Fruit fly (Drosophila melanogaster) whole organism, embryonic: ENCODE results near the gene CG14402.

Experiments
- CG10274 ChIP-seq: fragments of 200-800 bp; sonication (Bioruptor generic); optimal IDR thresholded peaks from 3 replicates; lab custom pipeline; 2017; ENCODE audit warnings: missing biosample characterization, mild to moderate bottlenecking, missing genetic modification characterization
- CG11456 ChIP-seq: fragments of 200-800 bp; sonication (Bioruptor generic); IDR thresholded peaks from 3 replicates; pipeline ENCODE4 v1.3.6; 2022; ENCODE audit warnings: missing biosample characterization, missing genetic modification characterization
- CG12769 ChIP-seq: fragments of 200-800 bp; sonication (Bioruptor generic); optimal IDR thresholded peaks from 2 replicates; lab custom pipeline; 2019; ENCODE audit warnings: missing biosample characterization, mild to moderate bottlenecking, missing genetic modification characterization, moderate library complexity
- CG13894 ChIP-seq: fragments of 200-800 bp; sonication (Bioruptor generic); optimal IDR thresholded peaks from 3 replicates; lab custom pipeline; 2018; ENCODE audit warnings: missing biosample characterization, mild to moderate bottlenecking, missing genetic modification characterization, moderate library complexity
- CG14014 ChIP-seq: fragments of 200-800 bp; sonication (Bioruptor generic); IDR thresholded peaks from 2 replicates; pipeline ENCODE4 v1.3.6; 2022; ENCODE audit warnings: missing biosample characterization, missing genetic modification characterization
- CG14441 ChIP-seq: fragments of 200-800 bp; sonication (Bioruptor generic); IDR thresholded peaks from 2 replicates; pipeline ENCODE4 v1.3.6; 2022; ENCODE audit warnings: missing biosample characterization, missing genetic modification characterization
- CG15479 ChIP-seq: fragments of 200-800 bp; sonication (Bioruptor generic); optimal IDR thresholded peaks from 3 replicates; lab custom pipeline; 2019; ENCODE audit warnings: missing biosample characterization, mild to moderate bottlenecking, missing genetic modification characterization, moderate library complexity
- CG15601 ChIP-seq: fragments of 200-800 bp; sonication (Bioruptor generic); optimal IDR thresholded peaks from 3 replicates; lab custom pipeline; 2019; ENCODE audit warnings: missing biosample characterization, mild to moderate bottlenecking, missing genetic modification characterization, moderate library complexity
- CG1603 ChIP-seq: fragments of 200-800 bp; sonication (Bioruptor generic); optimal IDR thresholded peaks from 2 replicates; lab custom pipeline; 2019; ENCODE audit warnings: missing biosample characterization, mild to moderate bottlenecking, missing genetic modification characterization, moderate library complexity
- CG16779 ChIP-seq: fragments of 200-800 bp; sonication (Bioruptor generic); IDR thresholded peaks from 2 replicates; pipeline ENCODE4 v1.3.6; 2022; ENCODE audit warnings: missing biosample characterization, missing genetic modification characterization
- CG17612 ChIP-seq: fragments of 200-800 bp; sonication (Bioruptor generic); IDR thresholded peaks from 2 replicates; pipeline ENCODE4 v1.3.6; 2022; ENCODE audit warnings: missing biosample characterization, missing genetic modification characterization
- CG17829 ChIP-seq: fragments of 200-800 bp; optimal IDR thresholded peaks from 2 replicates; lab custom pipeline; 2019; ENCODE audit warnings: missing biosample characterization, mild to moderate bottlenecking, missing genetic modification characterization, moderate library complexity
- CG18619 ChIP-seq: fragments of 200-800 bp; sonication (Bioruptor generic); optimal IDR thresholded peaks from 3 replicates; lab custom pipeline; 2017; ENCODE audit warnings: missing biosample characterization, mild to moderate bottlenecking, missing genetic modification characterization
- CG18764 ChIP-seq: fragments of 200-800 bp; sonication (Bioruptor generic); optimal IDR thresholded peaks from 3 replicates; lab custom pipeline; 2016; ENCODE audit warnings: missing biosample characterization, missing genetic modification characterization
- CG32767 ChIP-seq: fragments of 200-800 bp; sonication (Bioruptor generic); IDR thresholded peaks from 2 replicates; pipeline ENCODE4 v1.3.6; 2022; ENCODE audit warnings: missing biosample characterization, missing genetic modification characterization
- CG3847 ChIP-seq: fragments of 200-800 bp; sonication (Bioruptor generic); IDR thresholded peaks from 2 replicates; pipeline ENCODE4 v1.3.6; 2022; ENCODE audit warnings: missing biosample characterization, missing genetic modification characterization
- CG7372 ChIP-seq: fragments of 200-800 bp; sonication (Bioruptor generic); IDR thresholded peaks from 2 replicates; pipeline ENCODE4 v1.3.6; 2022; ENCODE audit warnings: missing biosample characterization, missing genetic modification characterization
- CG8089 ChIP-seq: fragments of 200-800 bp; sonication (Bioruptor generic); optimal IDR thresholded peaks from 3 replicates; lab custom pipeline; 2016; ENCODE audit warnings: missing biosample characterization, missing genetic modification characterization
- CG8290 ChIP-seq, 3 experiments: fragments of 200-800 bp; sonication (Bioruptor generic); optimal IDR thresholded peaks; 2 replicates each; lab custom pipeline; 2016 to 2019; ENCODE audit warnings: missing biosample characterization in 3 of 3, missing genetic modification characterization in 3 of 3, mild to moderate bottlenecking in 2 of 3, moderate library complexity in 1 of 3
- CG9727 ChIP-seq: fragments of 200-800 bp; sonication (Bioruptor generic); optimal IDR thresholded peaks from 3 replicates; lab custom pipeline; 2017; ENCODE audit warnings: missing biosample characterization, mild to moderate bottlenecking, missing genetic modification characterization
- CTCF ChIP-seq: fragments of 200-800 bp; sonication (Bioruptor generic); optimal IDR thresholded peaks from 2 replicates; lab custom pipeline; 2017; ENCODE audit warnings: missing biosample characterization, mild to moderate bottlenecking, missing genetic modification characterization, moderate library complexity
- Dbx ChIP-seq: fragments of 200-800 bp; sonication (Bioruptor generic); IDR thresholded peaks from 3 replicates; pipeline ENCODE4 v1.3.6; 2022; ENCODE audit warnings: missing biosample characterization, missing genetic modification characterization
- ERR ChIP-seq: fragments of 200-800 bp; sonication (Bioruptor generic); optimal IDR thresholded peaks from 2 replicates; lab custom pipeline; 2016; ENCODE audit warnings: missing biosample characterization, missing genetic modification characterization
- HHEX ChIP-seq: fragments of 200-800 bp; sonication (Bioruptor generic); optimal IDR thresholded peaks from 3 replicates; lab custom pipeline; 2017; ENCODE audit warnings: missing biosample characterization, mild to moderate bottlenecking, missing genetic modification characterization, missing genetic modification reagents
- Hr3 ChIP-seq: fragments of 200-800 bp; sonication (Bioruptor generic); optimal IDR thresholded peaks from 3 replicates; lab custom pipeline; 2016; ENCODE audit warnings: missing biosample characterization, missing genetic modification characterization
- Lim3 ChIP-seq: fragments of 200-800 bp; sonication (Bioruptor generic); IDR thresholded peaks from 2 replicates; pipeline ENCODE4 v1.3.6; 2022; ENCODE audit warnings: missing biosample characterization, missing genetic modification characterization
- MBD-R2 ChIP-seq: fragments of 200-800 bp; sonication (Bioruptor generic); IDR thresholded peaks from 2 replicates; pipeline ENCODE4 v1.3.6; 2022; ENCODE audit warnings: missing biosample characterization, missing genetic modification characterization
- Med ChIP-seq: fragments of 200-800 bp; sonication (Bioruptor generic); peaks from one replicate; lab custom pipeline; 2016; ENCODE audit warnings: missing biosample characterization, missing genetic modification characterization, mild to moderate bottlenecking, inconsistent platforms, moderate library complexity
- Six4 ChIP-seq: fragments of 200-800 bp; sonication (Bioruptor generic); optimal IDR thresholded peaks from 2 replicates; lab custom pipeline; 2016; ENCODE audit warnings: missing biosample characterization, missing genetic modification characterization
- Taf1 ChIP-seq: fragments of 200-800 bp; sonication (Bioruptor generic); IDR thresholded peaks from 2 replicates; pipeline ENCODE4 v1.3.6; 2022; ENCODE audit warnings: missing biosample characterization, missing genetic modification characterization
- Xrp1 ChIP-seq: fragments of 200-800 bp; sonication (Bioruptor generic); IDR thresholded peaks from 2 replicates; pipeline ENCODE4 v1.3.6; 2022; ENCODE audit warnings: missing biosample characterization, missing genetic modification characterization
- ab ChIP-seq: fragments of 200-800 bp; sonication (Bioruptor generic); optimal IDR thresholded peaks from 2 replicates; lab custom pipeline; 2016; ENCODE audit warnings: missing biosample characterization, missing genetic modification characterization
- ara ChIP-seq: fragments of 200-800 bp; sonication (Bioruptor generic); IDR thresholded peaks from 2 replicates; pipeline ENCODE4 v1.3.6; 2022; ENCODE audit warnings: missing biosample characterization, missing genetic modification characterization
- bowl ChIP-seq: fragments of 200-800 bp; sonication (Bioruptor generic); IDR thresholded peaks from 2 replicates; pipeline ENCODE4 v1.3.6; 2022; ENCODE audit warnings: missing biosample characterization, missing genetic modification characterization
- chinmo ChIP-seq: fragments of 200-800 bp; sonication (Bioruptor generic); IDR thresholded peaks from 4 replicates; pipeline ENCODE4 v1.3.6; 2022; ENCODE audit warnings: missing biosample characterization, missing genetic modification characterization; ENCODE audit not compliant: partially characterized antibody
- ci ChIP-seq: fragments of 200-800 bp; sonication (Bioruptor generic); IDR thresholded peaks from 3 replicates; pipeline ENCODE4 v1.3.6; 2022; ENCODE audit warnings: missing biosample characterization, missing genetic modification characterization
- da ChIP-seq: fragments of 200-800 bp; sonication (Bioruptor generic); optimal IDR thresholded peaks from 2 replicates; lab custom pipeline; 2016; ENCODE audit warnings: missing biosample characterization, missing genetic modification characterization
- her ChIP-seq: fragments of 200-800 bp; sonication (Bioruptor generic); optimal IDR thresholded peaks from 2 replicates; lab custom pipeline; 2016; ENCODE audit warnings: missing biosample characterization, missing genetic modification characterization
- inv ChIP-seq: fragments of 200-800 bp; sonication (Bioruptor generic); IDR thresholded peaks from 2 replicates; pipeline ENCODE4 v1.3.6; 2022; ENCODE audit warnings: missing biosample characterization, missing genetic modification characterization; ENCODE audit not compliant: partially characterized antibody
- org-1 ChIP-seq: fragments of 200-800 bp; sonication (Bioruptor generic); optimal IDR thresholded peaks from 2 replicates; lab custom pipeline; 2017; ENCODE audit warnings: missing biosample characterization, missing genetic modification characterization
- pb ChIP-seq: fragments of 200-800 bp; sonication (Bioruptor generic); optimal IDR thresholded peaks from 3 replicates; lab custom pipeline; 2016; ENCODE audit warnings: missing biosample characterization, missing genetic modification characterization
- pho ChIP-seq: fragments of 200-800 bp; sonication (Bioruptor generic); optimal IDR thresholded peaks from 2 replicates; lab custom pipeline; 2016; ENCODE audit warnings: missing biosample characterization, missing genetic modification characterization
- ranshi ChIP-seq: fragments of 200-800 bp; sonication (Bioruptor generic); IDR thresholded peaks from 2 replicates; pipeline ENCODE4 v1.3.6; 2022; ENCODE audit warnings: missing biosample characterization, missing genetic modification characterization
- repo ChIP-seq: fragments of 200-800 bp; sonication (Bioruptor generic); optimal IDR thresholded peaks from 2 replicates; lab custom pipeline; 2016; ENCODE audit warnings: missing biosample characterization, missing genetic modification characterization
- scrt ChIP-seq: fragments of 200-800 bp; sonication (Bioruptor generic); optimal IDR thresholded peaks from 2 replicates; lab custom pipeline; 2018; ENCODE audit warnings: missing biosample characterization, mild to moderate bottlenecking, missing genetic modification characterization, moderate library complexity
- sd ChIP-seq: fragments of 200-800 bp; sonication (Bioruptor generic); optimal IDR thresholded peaks from 3 replicates; lab custom pipeline; 2018; ENCODE audit warnings: missing biosample characterization, mild to moderate bottlenecking, missing genetic modification characterization, moderate library complexity
- shn ChIP-seq: fragments of 200-800 bp; sonication (Bioruptor generic); optimal IDR thresholded peaks from 3 replicates; lab custom pipeline; 2016; ENCODE audit warnings: missing biosample characterization, missing genetic modification characterization
- sima ChIP-seq: fragments of 200-800 bp; sonication (Bioruptor generic); optimal IDR thresholded peaks from 2 replicates; lab custom pipeline; 2016; ENCODE audit warnings: missing biosample characterization, missing genetic modification characterization
- sob ChIP-seq: fragments of 200-800 bp; sonication (Bioruptor generic); IDR thresholded peaks from 2 replicates; pipeline ENCODE4 v1.3.6; 2022; ENCODE audit warnings: missing biosample characterization, missing genetic modification characterization
- tio ChIP-seq: fragments of 200-800 bp; sonication (Bioruptor generic); optimal IDR thresholded peaks from 2 replicates; lab custom pipeline; 2017; ENCODE audit warnings: missing biosample characterization, missing genetic modification characterization, inconsistent platforms
- unc-4 ChIP-seq: fragments of 200-800 bp; sonication (Bioruptor generic); IDR thresholded peaks from 2 replicates; pipeline ENCODE4 v1.3.6; 2022; ENCODE audit warnings: missing biosample characterization, missing genetic modification characterization; ENCODE audit not compliant: partially characterized antibody

CG14402 gene

DNA sequence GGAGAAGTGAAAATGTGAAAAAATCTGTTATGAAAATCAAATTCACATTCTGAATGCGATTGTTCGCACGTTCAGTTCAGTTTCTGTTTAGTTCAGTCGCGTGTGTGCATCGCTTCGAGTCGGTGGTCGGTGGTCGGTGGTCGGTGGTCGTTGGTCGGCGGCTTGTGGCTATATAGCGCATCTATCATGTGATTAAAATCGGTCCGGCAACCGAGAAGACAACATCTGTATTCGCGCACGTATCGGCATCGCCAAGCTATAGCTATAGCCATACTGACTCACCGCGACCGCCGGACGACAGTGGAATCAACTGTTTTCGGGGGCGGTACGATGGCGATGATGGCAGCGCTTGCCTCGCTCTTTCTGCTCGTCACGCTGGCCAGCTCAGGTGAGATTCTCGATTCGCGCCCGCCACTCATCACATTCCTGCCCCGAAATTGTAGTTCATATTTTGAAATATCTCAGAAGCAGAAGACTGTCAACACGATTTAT lies 20.8 kb downstream of the CG14402 start, which contains the start of gene CG14401 (continued):
- TF ChIP-seq CG16779 (GFP tag; lab: Robert Waterston, UW) (0 out of 2 replicates have a peak, but pooled peaks have one; percentile 55), CG15601 (tag; lab: Kevin White, UChicago) (no peak), Xrp1 (no peak), unc-4 (GFP tag; lab: Robert Waterston, UW) (no peak), ranshi (GFP tag; lab: Robert Waterston, UW) (no peak), CG18764 (GFP tag; lab: Kevin White, UChicago) (no peak), CG15479 (GFP tag; lab: Kevin White, UChicago) (no peak), bowl (no peak), chinmo (0 out of 4 replicates have a peak, but pooled peaks have one; percentile 64), CG1603 (tag; lab: Kevin White, UChicago) (no peak), CG10274 (GFP tag; lab: Kevin White, UChicago) (no peak), CG8089 (GFP tag; lab: Kevin White, UChicago) (no peak), CG14441 (GFP tag; lab: Robert Waterston, UW) (0 out of 2 replicates have a peak, but pooled peaks have one; percentile 25), CTCF (no peak), Hr3 (no peak), CG32767 (GFP tag; lab: Robert Waterston, UW) (no peak), ERR (no peak), ci (GFP tag; lab: Robert Waterston, UW) (no peak), Lim3 (GFP tag; lab: Robert Waterston, UW) (no peak), Taf1 (no peak), shn (GFP tag; lab: Kevin White, UChicago) (no peak), pho (GFP tag; lab: Kevin White, UChicago) (no peak), sima (GFP tag; lab: Kevin White, UChicago) (no peak), CG11456 (no peak), her (no peak), CG13894 (tag; lab: Kevin White, UChicago) (peak; percentile 94), scrt (GFP tag; lab: Kevin White, UChicago) (no peak), Dbx (GFP tag; lab: Robert Waterston, UW) (0 out of 3 replicates have a peak, but pooled peaks have one; percentile 42), inv (GFP tag; lab: Robert Waterston, UW) (no peak), Six4 (no peak), CG3847 (no peak), da (GFP tag; lab: Kevin White, UChicago) (no peak), org-1 (GFP tag; lab: Kevin White, UChicago) (no peak), tio (GFP tag; lab: Kevin White, UChicago) (no peak), ab (no peak), CG14014 (no peak), sob (GFP tag; lab: Robert Waterston, UW) (no peak), sd (peak; percentile 64), Med (peak; percentile 66), CG8290 (GFP tag; optimal IDR thresholded peaks at IDR 0.05; lab: Kevin White, UChicago) (no peak), CG8290 (tag; optimal IDR thresholded peaks at IDR 0.05; lab: Kevin White, UChicago) (peak in 1 of 2 experiments; percentile 44), HHEX (GFP tag; lab: Kevin White, UChicago) (no peak), CG17829 (tag; lab: Kevin White, UChicago) (no peak), ara (GFP tag; lab: Robert Waterston, UW) (no peak), CG18619 (no peak), pb (GFP tag; lab: Kevin White, UChicago) (no peak), repo (GFP tag; lab: Kevin White, UChicago) (no peak), CG12769 (tag; lab: Kevin White, UChicago) (peak; percentile 16), CG17612 (no peak), CG9727 (GFP tag; lab: Kevin White, UChicago) (no peak), CG7372 (GFP tag; lab: Robert Waterston, UW) (no peak), MBD-R2 (GFP tag; lab: Robert Waterston, UW) (peak; percentile 20; the same call in 1 of the 2 replicates)
